Worm (Caenorhabditis elegans) whole organism, L4/young adult: ENCODE data around the gene K01G5.8.

Experiments used
- W03F9.2 ChIP-seq: fragments of 150-350 bp; optimal IDR thresholded peaks from 2 replicates; lab custom pipeline; 2014; ENCODE audit warnings: missing biosample characterization, missing genetic modification characterization
- him-1 ChIP-seq: sonication (generic microtip); optimal IDR thresholded peaks from 2 replicates; lab custom pipeline; 2016; ENCODE audit warnings: missing genotype, missing genetic modification reagents, missing genetic modification characterization, missing compliant biosample characterization

DNA sequence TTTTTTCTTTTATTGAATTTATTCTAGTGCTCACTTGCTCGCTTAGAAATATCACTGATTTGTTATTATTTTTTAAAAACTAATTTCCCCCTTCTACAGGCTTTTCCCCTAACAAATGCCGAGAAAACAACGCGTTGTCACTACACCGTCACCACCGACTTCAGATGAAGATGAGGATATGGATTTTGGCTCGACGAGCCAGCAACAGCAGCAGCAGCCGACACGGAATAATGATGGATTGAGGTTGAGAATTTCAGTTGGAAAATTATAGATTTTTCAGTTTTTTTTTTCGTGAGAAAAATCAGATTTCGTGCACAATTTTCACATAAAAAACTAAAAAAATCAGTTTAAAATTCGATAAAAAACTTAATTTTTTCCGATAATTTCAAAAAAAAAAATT is 22.5 kb upstream of the K01G5.8 start, which contains the start of gene dpy-28:
- TF ChIP-seq W03F9.2 (tag; lab: Kevin White, UChicago) (no peak), him-1 (tag; lab: Kevin White, UChicago) (no peak)
